Fruit fly (Drosophila melanogaster): Measurements from ENCODE around the gene hoe2.

hoe2 gene

dm6 chr2L:4907986-4908385 lies 28.3 kb downstream of the hoe2 start (continued):
- TF ChIP-seq Elba2 (GFP tag; optimal IDR thresholded peaks at IDR 0.05) (no peak), HLHmδ (GFP tag; optimal IDR thresholded peaks at IDR 0.05) (no peak), CG31224 (GFP tag; IDR thresholded peaks at IDR 0.05) (no peak), salm (tag; optimal IDR thresholded peaks at IDR 0.05) (peak; percentile 73), fru (optimal IDR thresholded peaks at IDR 0.05) (no peak), hbn (GFP tag; IDR thresholded peaks at IDR 0.05; ENCODE audit: partially characterized antibody) (no peak), D19A (tag; optimal IDR thresholded peaks at IDR 0.05) (peak; percentile 58), slbo (GFP tag; IDR thresholded peaks at IDR 0.05) (peak; percentile 49; the same call in 1 of the 2 replicates), CG14667 (GFP tag; IDR thresholded peaks at IDR 0.05) (no peak), bigmax (GFP tag; optimal IDR thresholded peaks at IDR 0.05) (no peak), HLH3B (GFP tag; IDR thresholded peaks at IDR 0.05) (peak; percentile 88), yki (optimal IDR thresholded peaks at IDR 0.05) (no peak), CG1792 (GFP tag; optimal IDR thresholded peaks at IDR 0.05) (no peak), ci (GFP tag; IDR thresholded peaks at IDR 0.05) (peak; percentile 86), insv (GFP tag; optimal IDR thresholded peaks at IDR 0.05) (no peak), vnd (GFP tag; IDR thresholded peaks at IDR 0.05; ENCODE audit: partially characterized antibody) (no peak), Fer3 (tag; optimal IDR thresholded peaks at IDR 0.05) (peak; percentile 74), lov (optimal IDR thresholded peaks at IDR 0.05) (no peak), lov (GFP tag; IDR thresholded peaks at IDR 0.05) (no peak), CG6765 (GFP tag; optimal IDR thresholded peaks at IDR 0.05) (peak; percentile 37), CG13775 (GFP tag; optimal IDR thresholded peaks at IDR 0.05) (no peak), Bgb (GFP tag; IDR thresholded peaks at IDR 0.05; ENCODE audit: partially characterized antibody) (no peak), CG1233 (GFP tag; optimal IDR thresholded peaks at IDR 0.05) (peak; percentile 58), gfzf (GFP tag; optimal IDR thresholded peaks at IDR 0.05) (no peak), NfI (GFP tag; optimal IDR thresholded peaks at IDR 0.05) (peak; percentile 28), CG9215 (GFP tag; IDR thresholded peaks at IDR 0.05) (no peak), CG3726 (GFP tag; IDR thresholded peaks at IDR 0.05) (peak; percentile 69; the same call in 1 of the 3 replicates), al (GFP tag; IDR thresholded peaks at IDR 0.05) (no peak), pum (GFP tag; optimal IDR thresholded peaks at IDR 0.05) (peak; percentile 41), Stat92E (GFP tag; optimal IDR thresholded peaks at IDR 0.05) (no peak), Adf1 (GFP tag; IDR thresholded peaks at IDR 0.05) (no peak), CG2116 (GFP tag; optimal IDR thresholded peaks at IDR 0.05) (peak; percentile 35), Oli (tag; optimal IDR thresholded peaks at IDR 0.05) (peak; percentile 86), dmrt99B (tag; optimal IDR thresholded peaks at IDR 0.05) (peak; percentile 93), crp (GFP tag; optimal IDR thresholded peaks at IDR 0.05) (peak in 1 of 2 experiments; percentile 1), chif (GFP tag; optimal IDR thresholded peaks at IDR 0.05) (peak in 1 of 2 experiments; percentile 22), Atf-2 (GFP tag; optimal IDR thresholded peaks at IDR 0.05) (no peak), CG15696 (tag; optimal IDR thresholded peaks at IDR 0.05) (peak; percentile 8), pan (optimal IDR thresholded peaks at IDR 0.05) (no peak), pan (GFP tag; optimal IDR thresholded peaks at IDR 0.05 in 1 of 2, IDR thresholded peaks at IDR 0.05 in 1 of 2) (peak in 1 of 2 experiments; percentile 83), HLH54F (GFP tag; optimal IDR thresholded peaks at IDR 0.05) (no peak), ara (GFP tag; IDR thresholded peaks at IDR 0.05) (no peak; the same call in 1 of the 2 replicates), CG6689 (GFP tag; IDR thresholded peaks at IDR 0.05) (peak; percentile 64), CG12769 (tag; optimal IDR thresholded peaks at IDR 0.05) (peak; percentile 36), Usf (GFP tag; optimal IDR thresholded peaks at IDR 0.05) (no peak), CG18476 (GFP tag; optimal IDR thresholded peaks at IDR 0.05) (peak; percentile 0), CG8478 (optimal IDR thresholded peaks at IDR 0.05) (no peak), Max (GFP tag; optimal IDR thresholded peaks at IDR 0.05) (peak; percentile 54), Ada2b (GFP tag; IDR thresholded peaks at IDR 0.05) (peak; percentile 83), run (tag; optimal IDR thresholded peaks at IDR 0.05) (peak; percentile 76), sc (optimal IDR thresholded peaks at IDR 0.05) (no peak), sc (GFP tag; optimal IDR thresholded peaks at IDR 0.05) (peak; percentile 48), CG34422 (GFP tag; IDR thresholded peaks at IDR 0.05) (no peak)

Measured in whole organism, embryonic.